Worm (Caenorhabditis elegans): ENCODE results near the gene F13H8.8.

- TF ChIP-seq ama-1 (optimal IDR thresholded peaks at IDR 0.05) (no peak), F13C5.2 (tag; optimal IDR thresholded peaks at IDR 0.05) (no peak), sea-1 (GFP tag; conservative IDR thresholded peaks at IDR 0.05) (no peak), hmbx-1 (tag; optimal IDR thresholded peaks at IDR 0.05) (no peak), ceh-13 (GFP tag; optimal IDR thresholded peaks at IDR 0.05) (no peak), tra-4 (tag; optimal IDR thresholded peaks at IDR 0.05) (no peak), scrt-1 (GFP tag; IDR thresholded peaks at IDR 0.05) (no peak), pes-1 (GFP tag; IDR thresholded peaks at IDR 0.05) (no peak), flt-1 (GFP tag; IDR thresholded peaks at IDR 0.05) (no peak), tbx-11 (GFP tag; IDR thresholded peaks at IDR 0.05) (no peak), aly-1 (tag; optimal IDR thresholded peaks at IDR 0.05) (no peak), ets-7 (tag; optimal IDR thresholded peaks at IDR 0.05) (no peak), tbx-37 (GFP tag; conservative IDR thresholded peaks at IDR 0.05) (no peak), ceh-36 (tag; optimal IDR thresholded peaks at IDR 0.05) (no peak)
These were observed 15.2 kb upstream of the F13H8.8 start, which contains the start of gene F13H8.1 for ce11 chrII:6283074-6283473.

Data from whole organism, early embryonic.